Fruit fly (Drosophila melanogaster) whole organism, embryonic: ENCODE data around the gene CG10341.
A peak's percentile ranks its signal among the peaks of the same experiment; 100 is the strongest.

ENCODE experiments used
- B-H1 ChIP-seq: fragments of 200-800 bp; sonication (Bioruptor generic); IDR thresholded peaks from 3 replicates; pipeline ENCODE4 v1.3.6; 2022; ENCODE audit warnings: missing biosample characterization, missing genetic modification characterization
- Blimp-1 ChIP-seq: fragments of 200-800 bp; sonication (Bioruptor generic); optimal IDR thresholded peaks from 3 replicates; lab custom pipeline; 2018; ENCODE audit warnings: missing biosample characterization, missing genetic modification characterization, mild to moderate bottlenecking, moderate library complexity, missing genetic modification reagents
- CG10267 ChIP-seq: fragments of 200-800 bp; sonication (Bioruptor generic); optimal IDR thresholded peaks from 2 replicates; lab custom pipeline; 2018; ENCODE audit warnings: missing biosample characterization, mild to moderate bottlenecking, missing genetic modification characterization, moderate library complexity
- CG10431 ChIP-seq: fragments of 200-800 bp; sonication (Bioruptor generic); optimal IDR thresholded peaks from 3 replicates; lab custom pipeline; 2018; ENCODE audit warnings: missing biosample characterization, mild to moderate bottlenecking, missing genetic modification characterization
- CG10462 ChIP-seq: fragments of 200-800 bp; sonication (Bioruptor generic); optimal IDR thresholded peaks from 2 replicates; lab custom pipeline; 2016; ENCODE audit warnings: missing biosample characterization, missing genetic modification characterization
- CG11696 ChIP-seq: fragments of 200-800 bp; sonication (Bioruptor generic); IDR thresholded peaks from 2 replicates; pipeline ENCODE4 v1.3.6; 2022; ENCODE audit warnings: missing biosample characterization, missing genetic modification characterization
- CG12071 ChIP-seq: fragments of 200-800 bp; sonication (Bioruptor generic); optimal IDR thresholded peaks from 3 replicates; lab custom pipeline; 2018; ENCODE audit warnings: missing biosample characterization, mild to moderate bottlenecking, missing genetic modification characterization
- CG13287 ChIP-seq: fragments of 200-800 bp; sonication (Bioruptor generic); IDR thresholded peaks from 2 replicates; pipeline ENCODE4 v1.3.6; 2022; ENCODE audit warnings: missing biosample characterization, missing genetic modification characterization; ENCODE audit not compliant: partially characterized antibody
- CG17328 ChIP-seq: fragments of 200-800 bp; sonication (Bioruptor generic); IDR thresholded peaks from 2 replicates; pipeline ENCODE4 v1.3.6; 2022; ENCODE audit warnings: missing biosample characterization, missing genetic modification characterization
- CG17385 ChIP-seq: fragments of 200-800 bp; sonication (Bioruptor generic); optimal IDR thresholded peaks from 3 replicates; lab custom pipeline; 2018; ENCODE audit warnings: missing biosample characterization, mild to moderate bottlenecking, missing genetic modification characterization
- CG2120 ChIP-seq: fragments of 200-800 bp; sonication (Bioruptor generic); optimal IDR thresholded peaks from 3 replicates; lab custom pipeline; 2016; ENCODE audit warnings: missing biosample characterization, missing genetic modification characterization
- CG30403 ChIP-seq: fragments of 200-800 bp; sonication (Bioruptor generic); optimal IDR thresholded peaks from 3 replicates; lab custom pipeline; 2016; ENCODE audit warnings: missing biosample characterization, missing genetic modification characterization
- CG32532 ChIP-seq: fragments of 200-800 bp; sonication (Bioruptor generic); IDR thresholded peaks from 2 replicates; pipeline ENCODE4 v1.3.6; 2022; ENCODE audit warnings: missing biosample characterization, missing genetic modification characterization
- CG33213 ChIP-seq: fragments of 200-800 bp; sonication (Bioruptor generic); optimal IDR thresholded peaks from 3 replicates; lab custom pipeline; 2016; ENCODE audit warnings: missing biosample characterization, missing genetic modification characterization
- CG4360 ChIP-seq: fragments of 200-800 bp; sonication (Bioruptor generic); IDR thresholded peaks from 2 replicates; pipeline ENCODE4 v1.3.6; 2022; ENCODE audit warnings: missing biosample characterization, missing genetic modification characterization
- CG4404 ChIP-seq: fragments of 200-800 bp; sonication (Bioruptor generic); IDR thresholded peaks from 2 replicates; pipeline ENCODE4 v1.3.6; 2022; ENCODE audit warnings: missing biosample characterization, missing genetic modification characterization
- CG6654 ChIP-seq: fragments of 200-800 bp; sonication (Bioruptor generic); optimal IDR thresholded peaks from 2 replicates; lab custom pipeline; 2017; ENCODE audit warnings: missing biosample characterization, mild to moderate bottlenecking, missing genetic modification characterization
- CG7372 ChIP-seq: fragments of 200-800 bp; sonication (Bioruptor generic); IDR thresholded peaks from 2 replicates; pipeline ENCODE4 v1.3.6; 2022; ENCODE audit warnings: missing biosample characterization, missing genetic modification characterization
- CG8089 ChIP-seq: fragments of 200-800 bp; sonication (Bioruptor generic); optimal IDR thresholded peaks from 3 replicates; lab custom pipeline; 2016; ENCODE audit warnings: missing biosample characterization, missing genetic modification characterization
- CG9876 ChIP-seq: fragments of 200-800 bp; sonication (Bioruptor generic); optimal IDR thresholded peaks from 2 replicates; lab custom pipeline; 2016; ENCODE audit warnings: missing biosample characterization, missing genetic modification characterization
- CTCF ChIP-seq: fragments of 200-800 bp; sonication (Bioruptor generic); optimal IDR thresholded peaks from 2 replicates; lab custom pipeline; 2017; ENCODE audit warnings: missing biosample characterization, mild to moderate bottlenecking, missing genetic modification characterization, moderate library complexity
- Camta ChIP-seq: fragments of 200-800 bp; sonication (Bioruptor generic); optimal IDR thresholded peaks from 2 replicates; lab custom pipeline; 2016; ENCODE audit warnings: missing biosample characterization, missing genetic modification characterization
- Fer1 ChIP-seq: fragments of 200-800 bp; sonication (Bioruptor generic); optimal IDR thresholded peaks from 2 replicates; lab custom pipeline; 2017; ENCODE audit warnings: missing biosample characterization, mild to moderate bottlenecking, missing genetic modification characterization
- HLH4C ChIP-seq: fragments of 200-800 bp; sonication (Bioruptor generic); IDR thresholded peaks from 3 replicates; pipeline ENCODE4 v1.3.6; 2022; ENCODE audit warnings: missing biosample characterization, missing genetic modification characterization; ENCODE audit not compliant: partially characterized antibody
- Kr ChIP-seq: fragments of 200-800 bp; sonication (Bioruptor generic); optimal IDR thresholded peaks from 2 replicates; lab custom pipeline; 2017; ENCODE audit warnings: missing biosample characterization, mild to moderate bottlenecking, missing genetic modification characterization
- NC2β ChIP-seq: fragments of 200-800 bp; sonication (Bioruptor generic); optimal IDR thresholded peaks from 2 replicates; lab custom pipeline; 2016; ENCODE audit warnings: missing biosample characterization, missing genetic modification characterization
- Nf-YB ChIP-seq: fragments of 200-800 bp; sonication (Bioruptor generic); optimal IDR thresholded peaks from 3 replicates; lab custom pipeline; 2019; ENCODE audit warnings: missing biosample characterization, mild to moderate bottlenecking, missing genetic modification characterization, moderate library complexity
- Sox100B ChIP-seq: fragments of 200-800 bp; sonication (Bioruptor generic); optimal IDR thresholded peaks from 3 replicates; lab custom pipeline; 2018; ENCODE audit warnings: missing biosample characterization, mild to moderate bottlenecking, missing genetic modification characterization
- al ChIP-seq: fragments of 200-800 bp; sonication (Bioruptor generic); IDR thresholded peaks from 2 replicates; pipeline ENCODE4 v1.3.6; 2022; ENCODE audit warnings: missing biosample characterization, missing genetic modification characterization
- aop ChIP-seq: fragments of 200-800 bp; sonication (Bioruptor generic); IDR thresholded peaks from 2 replicates; pipeline ENCODE4 v1.3.6; 2022; ENCODE audit warnings: missing biosample characterization, missing genetic modification characterization
- az2 ChIP-seq: fragments of 200-800 bp; sonication (Bioruptor generic); optimal IDR thresholded peaks from 3 replicates; lab custom pipeline; 2016; ENCODE audit warnings: missing biosample characterization, missing genetic modification characterization
- bigmax ChIP-seq: fragments of 200-800 bp; sonication (Bioruptor generic); optimal IDR thresholded peaks from 2 replicates; lab custom pipeline; 2018; ENCODE audit warnings: missing biosample characterization, mild to moderate bottlenecking, missing genetic modification characterization
- crol ChIP-seq: fragments of 200-800 bp; sonication (Bioruptor generic); IDR thresholded peaks from 2 replicates; pipeline ENCODE4 v1.3.6; 2022; ENCODE audit warnings: missing biosample characterization, missing genetic modification characterization
- dimm ChIP-seq: fragments of 200-800 bp; sonication (Bioruptor generic); IDR thresholded peaks from 2 replicates; pipeline ENCODE4 v1.3.6; 2022; ENCODE audit warnings: missing biosample characterization, missing genetic modification characterization
- dm ChIP-seq: fragments of 200-800 bp; sonication (Bioruptor generic); optimal IDR thresholded peaks from 3 replicates; lab custom pipeline; 2016; ENCODE audit warnings: missing biosample characterization, missing genetic modification characterization
- dmrt11E ChIP-seq: fragments of 200-800 bp; sonication (Bioruptor generic); optimal IDR thresholded peaks from 3 replicates; lab custom pipeline; 2018; ENCODE audit warnings: missing biosample characterization, mild to moderate bottlenecking, missing genetic modification characterization, moderate library complexity
- dmrt99B ChIP-seq: fragments of 200-800 bp; sonication (Bioruptor generic); optimal IDR thresholded peaks from 2 replicates; lab custom pipeline; 2018; ENCODE audit warnings: missing biosample characterization, mild to moderate bottlenecking, missing genetic modification characterization, moderate library complexity
- exex ChIP-seq: fragments of 200-800 bp; sonication (Bioruptor generic); optimal IDR thresholded peaks from 4 replicates; lab custom pipeline; 2018; ENCODE audit warnings: missing biosample characterization, mild to moderate bottlenecking, missing genetic modification characterization, moderate library complexity
- eyg ChIP-seq: fragments of 200-800 bp; sonication (Bioruptor generic); optimal IDR thresholded peaks from 3 replicates; lab custom pipeline; 2016; ENCODE audit warnings: missing biosample characterization, missing genetic modification characterization
- gcm ChIP-seq: fragments of 200-800 bp; sonication (Bioruptor generic); optimal IDR thresholded peaks from 2 replicates; lab custom pipeline; 2019; ENCODE audit warnings: missing biosample characterization, mild to moderate bottlenecking, missing genetic modification characterization, moderate library complexity
- kni ChIP-seq: fragments of 200-800 bp; sonication (Bioruptor generic); optimal IDR thresholded peaks from 3 replicates; lab custom pipeline; 2017; ENCODE audit warnings: mild to moderate bottlenecking, missing biosample characterization, missing genetic modification reagents, missing genetic modification characterization
- lbe ChIP-seq: fragments of 200-800 bp; sonication (Bioruptor generic); optimal IDR thresholded peaks from 2 replicates; lab custom pipeline; 2016; ENCODE audit warnings: missing biosample characterization, mild to moderate bottlenecking, missing genetic modification characterization
- luna ChIP-seq: fragments of 200-800 bp; sonication (Bioruptor generic); optimal IDR thresholded peaks from 2 replicates; lab custom pipeline; 2016; ENCODE audit warnings: missing biosample characterization, missing genetic modification characterization
- oc ChIP-seq: fragments of 200-800 bp; sonication (Bioruptor generic); optimal IDR thresholded peaks from 2 replicates; lab custom pipeline; 2018; ENCODE audit warnings: missing biosample characterization, mild to moderate bottlenecking, missing genetic modification characterization, moderate library complexity
- pfk ChIP-seq: fragments of 200-800 bp; sonication (Bioruptor generic); optimal IDR thresholded peaks from 2 replicates; lab custom pipeline; 2018; ENCODE audit warnings: missing biosample characterization, mild to moderate bottlenecking, missing genetic modification characterization, moderate library complexity
- pum ChIP-seq: fragments of 200-800 bp; sonication (Bioruptor generic); optimal IDR thresholded peaks from 2 replicates; lab custom pipeline; 2016; ENCODE audit warnings: missing biosample characterization, missing genetic modification characterization
- schlank ChIP-seq: fragments of 200-800 bp; sonication (Bioruptor generic); optimal IDR thresholded peaks from 2 replicates; lab custom pipeline; 2018; ENCODE audit warnings: missing biosample characterization, mild to moderate bottlenecking, missing genetic modification characterization
- sisA ChIP-seq: fragments of 200-800 bp; sonication (Bioruptor generic); IDR thresholded peaks from 2 replicates; pipeline ENCODE4 v1.3.6; 2022; ENCODE audit warnings: missing biosample characterization, missing genetic modification characterization
- tna ChIP-seq: fragments of 200-800 bp; sonication (Bioruptor generic); IDR thresholded peaks from 2 replicates; pipeline ENCODE4 v1.3.6; 2022; ENCODE audit warnings: missing biosample characterization, missing genetic modification characterization; ENCODE audit not compliant: partially characterized antibody
- unc-4 ChIP-seq: fragments of 200-800 bp; sonication (Bioruptor generic); IDR thresholded peaks from 2 replicates; pipeline ENCODE4 v1.3.6; 2022; ENCODE audit warnings: missing biosample characterization, missing genetic modification characterization; ENCODE audit not compliant: partially characterized antibody
- wdn ChIP-seq: fragments of 200-800 bp; sonication (Bioruptor generic); IDR thresholded peaks from 2 replicates; pipeline ENCODE4 v1.3.6; 2022; ENCODE audit warnings: missing biosample characterization, missing genetic modification characterization

The CG10341 gene

dm6 chr2L:18689376-18689775 is 9.1 kb upstream of the CG10341 start, which contains the start of gene CG10336 (continued):
- peak; percentile 99 for TF ChIP-seq CG17385 (GFP tag; lab: Kevin White, UChicago)
- TF ChIP-seq az2 (GFP tag; lab: Kevin White, UChicago) = no peak
- no peak for TF ChIP-seq CG9876 (GFP tag; lab: Kevin White, UChicago)
- no peak for TF ChIP-seq kni (GFP tag; lab: Kevin White, UChicago)
- no peak for TF ChIP-seq CG11696 (GFP tag; lab: Robert Waterston, UW)
- TF ChIP-seq schlank (tag; lab: Kevin White, UChicago) = no peak
- no peak for TF ChIP-seq CG8089
- TF ChIP-seq dimm (GFP tag; lab: Robert Waterston, UW) = no peak
- no peak for TF ChIP-seq Sox100B (GFP tag; lab: Kevin White, UChicago)
- TF ChIP-seq CG13287 = peak; percentile 60
- TF ChIP-seq HLH4C (GFP tag; lab: Robert Waterston, UW) = 0 out of 3 replicates have a peak, but pooled peaks have one; percentile 8
- TF ChIP-seq sisA (GFP tag; lab: Robert Waterston, UW) = no peak
- TF ChIP-seq crol (GFP tag; lab: Robert Waterston, UW) = no peak
- TF ChIP-seq CG7372 (GFP tag; lab: Robert Waterston, UW) = no peak
- no peak for TF ChIP-seq Camta (GFP tag; lab: Kevin White, UChicago)
- no peak for TF ChIP-seq CG4360
- no peak for TF ChIP-seq dm
- TF ChIP-seq CG12071 (GFP tag; lab: Kevin White, UChicago) = no peak
- no peak for TF ChIP-seq eyg (GFP tag; lab: Kevin White, UChicago)
- no peak for TF ChIP-seq Fer1 (GFP tag; lab: Kevin White, UChicago)
- TF ChIP-seq unc-4 = peak; percentile 39; the same call in 1 of the 2 replicates
- no peak for TF ChIP-seq pum (GFP tag; lab: Kevin White, UChicago)
- TF ChIP-seq bigmax (GFP tag; lab: Kevin White, UChicago) = no peak
- TF ChIP-seq wdn (GFP tag; lab: Robert Waterston, UW) = no peak
- TF ChIP-seq CG2120 (GFP tag; lab: Kevin White, UChicago) = peak; percentile 18
- no peak for TF ChIP-seq CG17328
- TF ChIP-seq NC2β (GFP tag; lab: Kevin White, UChicago) = no peak
- TF ChIP-seq B-H1 = no peak
- no peak for TF ChIP-seq lbe (GFP tag; lab: Kevin White, UChicago)
- 0 out of 2 replicates have a peak, but pooled peaks have one; percentile 12 for TF ChIP-seq CG32532 (GFP tag; lab: Robert Waterston, UW)
- TF ChIP-seq gcm = no peak

- TF ChIP-seq al (GFP tag; lab: Robert Waterston, UW) (peak; percentile 52; the same call in 1 of the 2 replicates), CG10267 (tag; lab: Kevin White, UChicago) (peak; percentile 5), Blimp-1 (GFP tag; lab: Kevin White, UChicago) (peak; percentile 48), CG6654 (GFP tag; lab: Kevin White, UChicago) (no peak), CG4404 (GFP tag; lab: Robert Waterston, UW) (no peak), Nf-YB (GFP tag; lab: Kevin White, UChicago) (peak; percentile 3), oc (tag; lab: Kevin White, UChicago) (peak; percentile 36), CG30403 (peak; percentile 59), dmrt99B (tag; lab: Kevin White, UChicago) (peak; percentile 46), Kr (GFP tag; lab: Kevin White, UChicago) (no peak), aop (GFP tag; lab: Robert Waterston, UW) (peak; percentile 35; the same call in 1 of the 2 replicates), CG33213 (GFP tag; lab: Kevin White, UChicago) (peak; percentile 44), CTCF (GFP tag; lab: Kevin White, UChicago) (peak; percentile 32), tna (GFP tag; lab: Robert Waterston, UW) (no peak), luna (GFP tag; lab: Kevin White, UChicago) (peak; percentile 0), CG10462 (GFP tag; lab: Kevin White, UChicago) (no peak), CG4360 (peak; percentile 59), pfk (GFP tag; lab: Kevin White, UChicago) (no peak), CG10431 (GFP tag; lab: Kevin White, UChicago) (no peak), exex (tag; lab: Kevin White, UChicago) (peak; percentile 25), dmrt11E (no peak)
Measured at dm6 chr2L:18693877-18694723, 4.4 kb upstream of the CG10341 start.
